Worm (Caenorhabditis elegans): ENCODE results near the gene ints-5.

Gene ints-5

ce11 chrV:18573199-18573598 lies 39.4 kb downstream of the ints-5 start:
- no peak for TF ChIP-seq irx-1 (tag; optimal IDR thresholded peaks at IDR 0.05)
- TF ChIP-seq lsy-2 (tag; optimal IDR thresholded peaks at IDR 0.05), result peak in 1 of 2 experiments; percentile 59
- TF ChIP-seq nhr-85 (tag), result peak; percentile 72

ce11 chrV:18575084-18575483 lies 41.3 kb downstream of the ints-5 start:
- TF ChIP-seq efl-1 (optimal IDR thresholded peaks at IDR 0.05), result no peak
- peak in 1 of 2 experiments; percentile 91 for TF ChIP-seq efl-1 (GFP tag; optimal IDR thresholded peaks at IDR 0.05 in 1 of 2)
- TF ChIP-seq lsy-2 (tag; optimal IDR thresholded peaks at IDR 0.05), result peak in 1 of 2 experiments; percentile 16
- no peak for TF ChIP-seq C04F5.9 (tag; optimal IDR thresholded peaks at IDR 0.05)

ce11 chrV:18576128-18576527 lies 42.4 kb downstream of the ints-5 start:
- TF ChIP-seq hpl-2 (GFP tag; optimal IDR thresholded peaks at IDR 0.05), result no peak
- TF ChIP-seq unc-30 (tag; optimal IDR thresholded peaks at IDR 0.05), result no peak
- TF ChIP-seq nhr-90 (tag; optimal IDR thresholded peaks at IDR 0.05; ENCODE audit: poor library complexity), result no peak
- TF ChIP-seq nhr-84 (tag; optimal IDR thresholded peaks at IDR 0.05), result no peak
- TF ChIP-seq nhr-85 (tag), result no peak
- no peak for TF ChIP-seq dsc-1 (tag; optimal IDR thresholded peaks at IDR 0.05)

ce11 chrV:18577458-18578078 lies 43.8 kb downstream of the ints-5 start:
- no peak for TF ChIP-seq xbp-1 (tag; optimal IDR thresholded peaks at IDR 0.05)
- TF ChIP-seq ceh-90 (tag; optimal IDR thresholded peaks at IDR 0.05), result no peak
- TF ChIP-seq mep-1 (tag; optimal IDR thresholded peaks at IDR 0.05), result no peak
- no peak for TF ChIP-seq fkh-4 (tag; optimal IDR thresholded peaks at IDR 0.05; ENCODE audit: borderline replicate concordance)
- no peak for TF ChIP-seq blmp-1 (tag; optimal IDR thresholded peaks at IDR 0.05)
- TF ChIP-seq nhr-84 (tag; optimal IDR thresholded peaks at IDR 0.05), result no peak
- TF ChIP-seq nhr-20 (tag; optimal IDR thresholded peaks at IDR 0.05), result peak; percentile 19
- TF ChIP-seq sptf-1 (tag; optimal IDR thresholded peaks at IDR 0.05), result no peak
- TF ChIP-seq ets-5 (GFP tag; IDR thresholded peaks at IDR 0.05), result no peak
- TF ChIP-seq elt-2 (tag; optimal IDR thresholded peaks at IDR 0.05), result peak; percentile 97
- TF ChIP-seq lin-13 (GFP tag; optimal IDR thresholded peaks at IDR 0.05), result no peak
- TF ChIP-seq snpc-4 (tag; optimal IDR thresholded peaks at IDR 0.05), result peak; percentile 3
- peak; percentile 44 for TF ChIP-seq nhr-90 (tag; optimal IDR thresholded peaks at IDR 0.05; ENCODE audit: poor library complexity)
- TF ChIP-seq ceh-88 (GFP tag; IDR thresholded peaks at IDR 0.05), result no peak
- no peak for TF ChIP-seq tbx-2 (tag; optimal IDR thresholded peaks at IDR 0.05)
- no peak for TF ChIP-seq dpl-1 (GFP tag; optimal IDR thresholded peaks at IDR 0.05)
- TF ChIP-seq ama-1 (optimal IDR thresholded peaks at IDR 0.05), result no peak
- TF ChIP-seq nhr-76 (tag; optimal IDR thresholded peaks at IDR 0.05), result no peak
- TF ChIP-seq mdl-1 (tag; optimal IDR thresholded peaks at IDR 0.05), result peak in 1 of 2 experiments; percentile 37
- TF ChIP-seq grh-1 (GFP tag; IDR thresholded peaks at IDR 0.05), result no peak
- TF ChIP-seq lin-35 (GFP tag; optimal IDR thresholded peaks at IDR 0.05), result peak in 1 of 2 experiments; percentile 61
- TF ChIP-seq mab-9 (GFP tag; IDR thresholded peaks at IDR 0.05), result no peak
- TF ChIP-seq nhr-19 (GFP tag; conservative IDR thresholded peaks at IDR 0.05), result peak; percentile 28
- TF ChIP-seq C34B4.2 (tag; optimal IDR thresholded peaks at IDR 0.05), result no peak
- no peak for TF ChIP-seq mef-2 (tag; optimal IDR thresholded peaks at IDR 0.05)
- no peak for TF ChIP-seq nhr-85 (tag)
- peak; percentile 28 for TF ChIP-seq nhr-71 (tag; optimal IDR thresholded peaks at IDR 0.05)
- no peak for TF ChIP-seq Y116A8C.19 (tag; optimal IDR thresholded peaks at IDR 0.05; ENCODE audit: borderline replicate concordance)
- TF ChIP-seq alr-1 (tag; optimal IDR thresholded peaks at IDR 0.05; ENCODE audit: borderline replicate concordance), result no peak
- no peak for TF ChIP-seq hlh-4 (tag; optimal IDR thresholded peaks at IDR 0.05)
- TF ChIP-seq ztf-4 (tag; optimal IDR thresholded peaks at IDR 0.05), result no peak
- TF ChIP-seq sox-4 (tag; optimal IDR thresholded peaks at IDR 0.05), result no peak
- TF ChIP-seq efl-1 (optimal IDR thresholded peaks at IDR 0.05), result no peak
- peak in 1 of 2 experiments; percentile 71 for TF ChIP-seq efl-1 (GFP tag; optimal IDR thresholded peaks at IDR 0.05 in 1 of 2)
- TF ChIP-seq tlp-1 (tag; optimal IDR thresholded peaks at IDR 0.05), result peak; percentile 35
